Worm (Caenorhabditis elegans): ENCODE data around the gene Y54F10AM.11.

Y54F10AM.11 gene

ce11 chrIII:2577982-2578381, 14.2 kb upstream of the Y54F10AM.11 start:
- no peak for TF ChIP-seq med-1 (GFP tag; optimal IDR thresholded peaks at IDR 0.05; ENCODE audit: insufficient read depth)
- no peak for TF ChIP-seq tab-1 (GFP tag; IDR thresholded peaks at IDR 0.05)
- no peak for TF ChIP-seq ztf-29 (GFP tag; IDR thresholded peaks at IDR 0.05)
- no peak for TF ChIP-seq T22C8.4 (GFP tag; IDR thresholded peaks at IDR 0.05)
- TF ChIP-seq cog-1 (tag; optimal IDR thresholded peaks at IDR 0.05): no peak
- no peak for TF ChIP-seq klf-2 (GFP tag; conservative IDR thresholded peaks at IDR 0.05)
- TF ChIP-seq ztf-23 (GFP tag; IDR thresholded peaks at IDR 0.05): no peak
- TF ChIP-seq flt-1 (GFP tag; IDR thresholded peaks at IDR 0.05): no peak
- no peak for TF ChIP-seq ref-1 (GFP tag; conservative IDR thresholded peaks at IDR 0.05)

- TF ChIP-seq ztf-23 (GFP tag; IDR thresholded peaks at IDR 0.05) (0 out of 2 replicates have a peak, but pooled peaks have one; percentile 58), flt-1 (GFP tag; IDR thresholded peaks at IDR 0.05) (peak; percentile 52; the same call in 1 of the 2 replicates), ref-1 (GFP tag; conservative IDR thresholded peaks at IDR 0.05) (no peak), ztf-29 (GFP tag; IDR thresholded peaks at IDR 0.05) (no peak), klf-2 (GFP tag; conservative IDR thresholded peaks at IDR 0.05) (no peak), tab-1 (GFP tag; IDR thresholded peaks at IDR 0.05) (peak; percentile 63; the same call in 1 of the 2 replicates), T22C8.4 (GFP tag; IDR thresholded peaks at IDR 0.05) (peak; percentile 78), cog-1 (tag; optimal IDR thresholded peaks at IDR 0.05) (peak; percentile 34)
Measured at ce11 chrIII:2576360-2577259, 12.8 kb upstream of the Y54F10AM.11 start.

- TF ChIP-seq klf-2 (GFP tag; conservative IDR thresholded peaks at IDR 0.05): no peak
- no peak for TF ChIP-seq cog-1 (tag; optimal IDR thresholded peaks at IDR 0.05)
Measured at ce11 chrIII:2575635-2576164, 11.9 kb upstream of the Y54F10AM.11 start, which contains the start of gene Y54F10AR.1. Gene Y54F10AR.1 (minus strand): TSS chrIII:2575685.

DNA sequence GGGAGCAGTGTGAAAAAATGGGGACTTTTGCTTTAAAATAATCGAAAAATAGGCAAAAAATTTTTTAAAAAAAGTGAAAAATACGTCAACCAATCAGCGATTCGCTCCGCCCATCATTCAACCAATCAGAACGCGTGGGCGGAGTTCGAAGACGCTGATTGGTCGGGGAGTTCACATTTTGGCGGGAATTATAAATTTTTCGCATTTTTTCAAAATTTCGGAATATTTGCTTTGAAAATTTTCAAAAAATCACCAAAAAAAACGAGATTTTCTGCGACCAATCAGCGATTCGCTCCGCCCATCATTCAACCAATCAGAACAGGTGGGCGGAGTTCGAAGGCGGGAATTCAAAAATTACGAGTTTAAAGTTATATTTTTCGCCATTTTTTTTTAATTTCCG, 8.6 kb upstream of the Y54F10AM.11 start:
- TF ChIP-seq tab-1 (GFP tag; IDR thresholded peaks at IDR 0.05) (no peak), klf-2 (GFP tag; conservative IDR thresholded peaks at IDR 0.05) (no peak), flt-1 (GFP tag; IDR thresholded peaks at IDR 0.05) (no peak), ztf-23 (GFP tag; IDR thresholded peaks at IDR 0.05) (no peak), ref-1 (GFP tag; conservative IDR thresholded peaks at IDR 0.05) (no peak), med-1 (GFP tag; optimal IDR thresholded peaks at IDR 0.05; ENCODE audit: insufficient read depth) (no peak), cog-1 (tag; optimal IDR thresholded peaks at IDR 0.05) (no peak), T22C8.4 (GFP tag; IDR thresholded peaks at IDR 0.05) (no peak), ztf-29 (GFP tag; IDR thresholded peaks at IDR 0.05) (no peak)

- no peak for TF ChIP-seq med-1 (GFP tag; optimal IDR thresholded peaks at IDR 0.05; ENCODE audit: insufficient read depth)
- TF ChIP-seq klf-2 (GFP tag; conservative IDR thresholded peaks at IDR 0.05): no peak
- no peak for TF ChIP-seq ref-1 (GFP tag; conservative IDR thresholded peaks at IDR 0.05)
- TF ChIP-seq ztf-23 (GFP tag; IDR thresholded peaks at IDR 0.05): no peak
- TF ChIP-seq ztf-29 (GFP tag; IDR thresholded peaks at IDR 0.05): no peak
- no peak for TF ChIP-seq T22C8.4 (GFP tag; IDR thresholded peaks at IDR 0.05)
- no peak for TF ChIP-seq cog-1 (tag; optimal IDR thresholded peaks at IDR 0.05)
- TF ChIP-seq tab-1 (GFP tag; IDR thresholded peaks at IDR 0.05): no peak
- TF ChIP-seq flt-1 (GFP tag; IDR thresholded peaks at IDR 0.05): no peak
Measured at ce11 chrIII:2571447-2571846, 7.7 kb upstream of the Y54F10AM.11 start, which contains the start of gene Y54F10AR.2. Gene Y54F10AR.2 (minus strand): TSS chrIII:2571547.

- TF ChIP-seq ref-1 (GFP tag; conservative IDR thresholded peaks at IDR 0.05) (no peak), ztf-23 (GFP tag; IDR thresholded peaks at IDR 0.05) (no peak), T22C8.4 (GFP tag; IDR thresholded peaks at IDR 0.05) (no peak), klf-2 (GFP tag; conservative IDR thresholded peaks at IDR 0.05) (no peak), cog-1 (tag; optimal IDR thresholded peaks at IDR 0.05) (no peak), med-1 (GFP tag; optimal IDR thresholded peaks at IDR 0.05; ENCODE audit: insufficient read depth) (no peak), flt-1 (GFP tag; IDR thresholded peaks at IDR 0.05) (no peak), ztf-29 (GFP tag; IDR thresholded peaks at IDR 0.05) (no peak), tab-1 (GFP tag; IDR thresholded peaks at IDR 0.05) (no peak)
Measured at ce11 chrIII:2563033-2563656, 638 bp downstream of the Y54F10AM.11 start.

DNA sequence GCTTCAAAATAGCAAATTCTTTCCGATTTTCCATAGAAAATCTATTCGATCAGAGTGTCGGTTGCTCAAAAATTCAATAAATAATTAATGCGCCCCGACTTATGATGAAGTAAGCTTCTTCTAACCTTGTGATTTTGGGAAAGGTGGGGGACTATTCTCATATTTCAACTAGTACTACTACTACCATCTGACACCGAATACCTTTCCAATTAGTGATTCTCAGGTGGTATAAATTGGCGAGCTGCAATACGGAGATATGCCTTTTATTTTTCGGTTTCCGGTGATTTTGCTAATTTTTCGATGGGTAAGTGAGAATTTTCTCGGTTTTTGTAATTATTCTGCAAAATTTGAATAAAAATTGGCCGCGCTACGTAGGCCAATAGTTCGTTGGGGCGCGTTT, 2.4 kb downstream of the Y54F10AM.11 start, which contains the start of gene nhr-239:
TSS of gene nhr-239 (plus strand) at position 301 of the 400 bp plus-strand sequence.
- TF ChIP-seq flt-1 (GFP tag; IDR thresholded peaks at IDR 0.05) (no peak), med-1 (GFP tag; optimal IDR thresholded peaks at IDR 0.05; ENCODE audit: insufficient read depth) (no peak), T22C8.4 (GFP tag; IDR thresholded peaks at IDR 0.05) (no peak), cog-1 (tag; optimal IDR thresholded peaks at IDR 0.05) (no peak), tab-1 (GFP tag; IDR thresholded peaks at IDR 0.05) (no peak), ztf-29 (GFP tag; IDR thresholded peaks at IDR 0.05) (no peak), ztf-23 (GFP tag; IDR thresholded peaks at IDR 0.05) (no peak), ref-1 (GFP tag; conservative IDR thresholded peaks at IDR 0.05) (no peak), klf-2 (GFP tag; conservative IDR thresholded peaks at IDR 0.05) (no peak)

ce11 chrIII:2560763-2561162, 3.0 kb downstream of the Y54F10AM.11 start:
- no peak for TF ChIP-seq med-1 (GFP tag; optimal IDR thresholded peaks at IDR 0.05; ENCODE audit: insufficient read depth)
- TF ChIP-seq T22C8.4 (GFP tag; IDR thresholded peaks at IDR 0.05): no peak
- TF ChIP-seq ztf-29 (GFP tag; IDR thresholded peaks at IDR 0.05): no peak
- TF ChIP-seq tab-1 (GFP tag; IDR thresholded peaks at IDR 0.05): no peak
- TF ChIP-seq flt-1 (GFP tag; IDR thresholded peaks at IDR 0.05): no peak
- no peak; the same call in 1 of the 2 replicates for TF ChIP-seq ref-1 (GFP tag; conservative IDR thresholded peaks at IDR 0.05)
- no peak for TF ChIP-seq klf-2 (GFP tag; conservative IDR thresholded peaks at IDR 0.05)
- no peak for TF ChIP-seq cog-1 (tag; optimal IDR thresholded peaks at IDR 0.05)

- TF ChIP-seq T22C8.4 (GFP tag; IDR thresholded peaks at IDR 0.05) (no peak), tab-1 (GFP tag; IDR thresholded peaks at IDR 0.05) (0 out of 2 replicates have a peak, but pooled peaks have one; percentile 52), flt-1 (GFP tag; IDR thresholded peaks at IDR 0.05) (no peak)
Measured at ce11 chrIII:2553579-2553978, 10.2 kb downstream of the Y54F10AM.11 start.

Measured in whole organism, midembryonic.